Fruit fly (Drosophila melanogaster) whole organism, prepupa: ENCODE data around the gene CG18662.

Experiments
- Blimp-1 ChIP-seq: fragments of 200-800 bp; sonication (Bioruptor generic); optimal IDR thresholded peaks from 3 replicates; lab custom pipeline; 2017; ENCODE audit warnings: missing biosample characterization, missing genetic modification characterization, mild to moderate bottlenecking, moderate library complexity, missing genetic modification reagents
- CG11902 ChIP-seq: fragments of 200-800 bp; sonication (Bioruptor generic); optimal IDR thresholded peaks from 3 replicates; lab custom pipeline; 2016; ENCODE audit warnings: missing biosample characterization, missing genetic modification characterization
- CG16779 ChIP-seq: fragments of 200-800 bp; sonication (Bioruptor generic); optimal IDR thresholded peaks from 3 replicates; lab custom pipeline; 2017; ENCODE audit warnings: missing biosample characterization, mild to moderate bottlenecking, missing genetic modification characterization
- CG34406 ChIP-seq: fragments of 200-800 bp; sonication (Bioruptor generic); optimal IDR thresholded peaks from 3 replicates; lab custom pipeline; 2016; ENCODE audit warnings: missing biosample characterization, missing genetic modification characterization
- CG6792 ChIP-seq: fragments of 200-800 bp; sonication (Bioruptor generic); optimal IDR thresholded peaks from 3 replicates; lab custom pipeline; 2016; ENCODE audit warnings: missing biosample characterization, missing genetic modification characterization
- CG8632 ChIP-seq: fragments of 200-800 bp; sonication (Bioruptor generic); optimal IDR thresholded peaks from 3 replicates; lab custom pipeline; 2016; ENCODE audit warnings: missing biosample characterization, missing genetic modification characterization
- Eip75B ChIP-seq: fragments of 200-800 bp; sonication (Bioruptor generic); optimal IDR thresholded peaks from 3 replicates; lab custom pipeline; 2016; ENCODE audit warnings: missing biosample characterization, missing genetic modification characterization
- Met ChIP-seq: fragments of 200-800 bp; sonication (Bioruptor generic); optimal IDR thresholded peaks from 3 replicates; lab custom pipeline; 2016; ENCODE audit warnings: missing biosample characterization, missing genetic modification characterization
- acj6 ChIP-seq: fragments of 200-800 bp; sonication (Bioruptor generic); optimal IDR thresholded peaks from 3 replicates; lab custom pipeline; 2016; ENCODE audit warnings: missing biosample characterization, missing genetic modification characterization
- dac ChIP-seq: fragments of 200-800 bp; sonication (Bioruptor generic); optimal IDR thresholded peaks from 2 replicates; lab custom pipeline; 2017; ENCODE audit warnings: missing biosample characterization, mild to moderate bottlenecking, missing genetic modification characterization
- fd85E ChIP-seq: fragments of 200-800 bp; sonication (Bioruptor generic); optimal IDR thresholded peaks from 3 replicates; lab custom pipeline; 2016; ENCODE audit warnings: missing biosample characterization, missing genetic modification characterization
- ss ChIP-seq, 2 experiments: fragments of 200-800 bp; sonication (Bioruptor generic); optimal IDR thresholded peaks; 2 replicates in 1 of 2; 3 replicates in 1 of 2; lab custom pipeline; 2017 to 2018; ENCODE audit warnings: mild to moderate bottlenecking in 2 of 2, missing biosample characterization in 2 of 2, missing genetic modification characterization in 2 of 2, moderate library complexity in 1 of 2

DNA sequence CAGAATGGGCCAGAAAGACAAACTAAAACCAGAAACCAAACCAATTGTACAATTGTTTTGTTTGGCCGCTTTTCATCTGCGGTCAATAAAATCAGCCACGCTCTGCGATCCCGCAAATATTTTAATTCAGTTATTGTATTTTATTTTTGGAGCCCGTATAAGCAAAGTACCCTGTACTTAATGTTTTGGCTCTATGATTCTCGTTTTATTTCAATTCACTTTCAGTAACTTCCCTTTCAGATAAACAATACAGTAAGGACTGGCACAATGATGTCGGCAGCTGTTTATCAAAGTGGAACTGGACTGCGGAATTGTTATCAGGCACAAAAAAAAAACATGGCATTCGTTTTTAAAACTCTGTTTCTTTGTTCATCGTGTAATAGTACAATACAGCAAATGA is 31.8 kb upstream of the CG18662 start:
- TF ChIP-seq ss (GFP tag; optimal IDR thresholded peaks at IDR 0.05; lab: Kevin White, UChicago) (no peak), Eip75B (GFP tag; lab: Kevin White, UChicago) (no peak), CG11902 (GFP tag; lab: Kevin White, UChicago) (no peak), fd85E (GFP tag; lab: Kevin White, UChicago) (no peak), Blimp-1 (no peak), Met (GFP tag; lab: Kevin White, UChicago) (no peak), CG16779 (tag; lab: Kevin White, UChicago) (no peak), dac (GFP tag; lab: Kevin White, UChicago) (no peak), CG34406 (GFP tag; lab: Kevin White, UChicago) (no peak), acj6 (GFP tag; lab: Kevin White, UChicago) (no peak), CG8632 (GFP tag; lab: Kevin White, UChicago) (no peak), CG6792 (GFP tag; lab: Kevin White, UChicago) (no peak)
